ENCODE assay signal across 1 fruit fly cellular context in the genomic region with DNA sequence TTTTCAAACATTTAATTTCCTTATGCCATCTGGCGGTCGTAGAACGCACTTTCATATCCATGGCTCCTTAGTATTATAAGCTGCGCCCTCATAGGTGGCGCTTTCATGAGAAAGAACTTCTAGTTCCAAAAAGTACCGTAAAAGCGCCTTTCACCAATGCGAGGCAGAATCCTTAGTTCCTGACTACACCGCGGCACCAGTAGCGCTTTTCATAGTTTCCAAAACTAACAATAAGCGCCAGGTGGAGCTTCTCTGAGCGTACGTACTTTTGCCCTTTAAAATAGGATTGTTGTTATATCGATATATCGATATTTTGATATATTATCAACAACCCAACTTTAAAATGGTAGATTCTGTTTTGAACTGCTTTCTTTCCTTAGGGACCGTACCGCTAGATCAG.
A peak's percentile ranks its signal among the peaks of the same experiment; 100 is the strongest.
TF ChIP-seq lines count a peak whose summit lies in the region.

No protein-coding gene starts in this region.

TF ChIP-seq in whole organism, embryonic, 481 proteins besides CTCF, POLR2A, EP300 and RAD21 (continued from another document and continues in another):
- TF ChIP-seq gce (GFP tag; IDR thresholded peaks at IDR 0.05; lab: Robert Waterston, UW) (peak; percentile 54; the same call in 1 of the 3 replicates), CG16813 (GFP tag; IDR thresholded peaks at IDR 0.05; lab: Robert Waterston, UW; ENCODE audit: partially characterized antibody) (peak; percentile 84), cad (GFP tag; optimal IDR thresholded peaks at IDR 0.05; lab: Kevin White, UChicago) (no peak), CG18599 (GFP tag; optimal IDR thresholded peaks at IDR 0.05; lab: Kevin White, UChicago) (peak; percentile 70), emc (GFP tag; optimal IDR thresholded peaks at IDR 0.05; lab: Kevin White, UChicago) (peak; percentile 63), CG4424 (GFP tag; optimal IDR thresholded peaks at IDR 0.05; lab: Kevin White, UChicago) (peak; percentile 72), dm (GFP tag; optimal IDR thresholded peaks at IDR 0.05; lab: Kevin White, UChicago) (peak; percentile 65), CG6175 (GFP tag; IDR thresholded peaks at IDR 0.05; lab: Robert Waterston, UW) (0 out of 3 replicates have a peak, but pooled peaks have one; percentile 60), Gsc (GFP tag; IDR thresholded peaks at IDR 0.05; lab: Robert Waterston, UW) (no peak), CG7928 (GFP tag; optimal IDR thresholded peaks at IDR 0.05; lab: Kevin White, UChicago) (peak; percentile 25), CG12942 (GFP tag; optimal IDR thresholded peaks at IDR 0.05; lab: Kevin White, UChicago) (peak; percentile 77), lilli (GFP tag; optimal IDR thresholded peaks at IDR 0.05; lab: Kevin White, UChicago) (peak; percentile 82), her (GFP tag; optimal IDR thresholded peaks at IDR 0.05; lab: Kevin White, UChicago) (peak; percentile 86), gro (GFP tag; optimal IDR thresholded peaks at IDR 0.05; lab: Kevin White, UChicago) (peak; percentile 45), Hr51 (GFP tag; optimal IDR thresholded peaks at IDR 0.05; lab: Kevin White, UChicago) (peak; percentile 64 to 75), gsb (GFP tag; IDR thresholded peaks at IDR 0.05; lab: Robert Waterston, UW) (peak; percentile 66), NFAT (GFP tag; IDR thresholded peaks at IDR 0.05; lab: Robert Waterston, UW) (peak; percentile 91), stc (GFP tag; IDR thresholded peaks at IDR 0.05; lab: Robert Waterston, UW) (peak; percentile 36; the same call in 1 of the 2 replicates), Dip2 (GFP tag; IDR thresholded peaks at IDR 0.05; lab: Robert Waterston, UW) (peak; percentile 86), Scr (GFP tag; IDR thresholded peaks at IDR 0.05; lab: Robert Waterston, UW; ENCODE audit: partially characterized antibody) (peak; percentile 86), kah (GFP tag; optimal IDR thresholded peaks at IDR 0.05; lab: Kevin White, UChicago) (peak; percentile 16), sr (GFP tag; IDR thresholded peaks at IDR 0.05; lab: Robert Waterston, UW) (peak; percentile 52; the same call in 2 of the 3 replicates), E2f2 (GFP tag; IDR thresholded peaks at IDR 0.05; lab: Robert Waterston, UW) (peak; percentile 62), ab (GFP tag; optimal IDR thresholded peaks at IDR 0.05; lab: Kevin White, UChicago) (peak; percentile 34), Optix (GFP tag; IDR thresholded peaks at IDR 0.05; lab: Robert Waterston, UW) (peak; percentile 77), CkIIα-i1 (GFP tag; IDR thresholded peaks at IDR 0.05; lab: Robert Waterston, UW) (no peak), CG3995 (GFP tag; optimal IDR thresholded peaks at IDR 0.05; lab: Kevin White, UChicago) (no peak), hbn (GFP tag; IDR thresholded peaks at IDR 0.05; lab: Robert Waterston, UW; ENCODE audit: partially characterized antibody) (peak; percentile 84), NK7.1 (GFP tag; optimal IDR thresholded peaks at IDR 0.05; lab: Kevin White, UChicago) (peak; percentile 63), so (GFP tag; IDR thresholded peaks at IDR 0.05; lab: Robert Waterston, UW) (peak; percentile 71; the same call in 2 of the 3 replicates), Max (GFP tag; optimal IDR thresholded peaks at IDR 0.05; lab: Kevin White, UChicago) (peak; percentile 37), dimm (GFP tag; IDR thresholded peaks at IDR 0.05; lab: Robert Waterston, UW) (peak; percentile 36; the same call in 1 of the 2 replicates), Nf-YC (tag; optimal IDR thresholded peaks at IDR 0.05; lab: Kevin White, UChicago) (peak; percentile 58), BtbVII (GFP tag; optimal IDR thresholded peaks at IDR 0.05; lab: Kevin White, UChicago) (peak; percentile 42), Ada2b (GFP tag; IDR thresholded peaks at IDR 0.05; lab: Robert Waterston, UW) (peak; percentile 54), shn (GFP tag; optimal IDR thresholded peaks at IDR 0.05; lab: Kevin White, UChicago) (peak; percentile 86), CG8359 (GFP tag; optimal IDR thresholded peaks at IDR 0.05; lab: Kevin White, UChicago; ENCODE audit: borderline replicate concordance) (no peak), CG1233 (GFP tag; optimal IDR thresholded peaks at IDR 0.05; lab: Kevin White, UChicago) (peak; percentile 75), CG8281 (tag; optimal IDR thresholded peaks at IDR 0.05; lab: Kevin White, UChicago) (peak; percentile 7), pnt (GFP tag; optimal IDR thresholded peaks at IDR 0.05; lab: Kevin White, UChicago) (peak; percentile 52), Neu2 (GFP tag; optimal IDR thresholded peaks at IDR 0.05; lab: Kevin White, UChicago; ENCODE audit: borderline replicate concordance) (peak; percentile 59), CG1529 (GFP tag; optimal IDR thresholded peaks at IDR 0.05; lab: Kevin White, UChicago) (peak; percentile 51), Poxn (GFP tag; IDR thresholded peaks at IDR 0.05; lab: Robert Waterston, UW) (no peak), CG10321 (GFP tag; IDR thresholded peaks at IDR 0.05; lab: Robert Waterston, UW) (peak; percentile 41; the same call in 1 of the 2 replicates), Opbp (GFP tag; IDR thresholded peaks at IDR 0.05; lab: Robert Waterston, UW; ENCODE audit: partially characterized antibody) (peak; percentile 84), CG3407 (GFP tag; optimal IDR thresholded peaks at IDR 0.05; lab: Kevin White, UChicago) (peak; percentile 73), bigmax (GFP tag; optimal IDR thresholded peaks at IDR 0.05; lab: Kevin White, UChicago) (peak; percentile 21), CG18476 (GFP tag; optimal IDR thresholded peaks at IDR 0.05; lab: Kevin White, UChicago) (peak; percentile 50), ATbp (GFP tag; optimal IDR thresholded peaks at IDR 0.05; lab: Kevin White, UChicago) (peak; percentile 56), Six4 (GFP tag; optimal IDR thresholded peaks at IDR 0.05; lab: Kevin White, UChicago) (peak; percentile 67), D19B (GFP tag; optimal IDR thresholded peaks at IDR 0.05; lab: Kevin White, UChicago) (peak; percentile 32), eyg (GFP tag; optimal IDR thresholded peaks at IDR 0.05; lab: Kevin White, UChicago) (peak; percentile 11), ato (GFP tag; IDR thresholded peaks at IDR 0.05; lab: Robert Waterston, UW; ENCODE audit: partially characterized antibody) (peak; percentile 78), CG17385 (GFP tag; optimal IDR thresholded peaks at IDR 0.05; lab: Kevin White, UChicago) (peak; percentile 39), kay (GFP tag; optimal IDR thresholded peaks at IDR 0.05; lab: Kevin White, UChicago) (peak; percentile 29), D19A (tag; optimal IDR thresholded peaks at IDR 0.05; lab: Kevin White, UChicago) (peak; percentile 39), tin (GFP tag; optimal IDR thresholded peaks at IDR 0.05; lab: Kevin White, UChicago) (peak; percentile 89), Bgb (GFP tag; IDR thresholded peaks at IDR 0.05; lab: Robert Waterston, UW; ENCODE audit: partially characterized antibody) (peak; percentile 88), CG3838 (GFP tag; optimal IDR thresholded peaks at IDR 0.05; lab: Kevin White, UChicago) (peak; percentile 43), Myb (GFP tag; optimal IDR thresholded peaks at IDR 0.05; lab: Kevin White, UChicago) (peak; percentile 71), gem (tag; optimal IDR thresholded peaks at IDR 0.05; lab: Kevin White, UChicago) (peak; percentile 75), CG1602 (GFP tag; optimal IDR thresholded peaks at IDR 0.05; lab: Kevin White, UChicago) (peak; percentile 69), Side (GFP tag; optimal IDR thresholded peaks at IDR 0.05; lab: Kevin White, UChicago) (peak; percentile 47), ac (GFP tag; optimal IDR thresholded peaks at IDR 0.05; lab: Kevin White, UChicago) (peak; percentile 39), CG5245 (GFP tag; optimal IDR thresholded peaks at IDR 0.05; lab: Kevin White, UChicago) (peak; percentile 89), CG6683 (GFP tag; optimal IDR thresholded peaks at IDR 0.05; lab: Kevin White, UChicago) (peak; percentile 39), p53 (GFP tag; optimal IDR thresholded peaks at IDR 0.05; lab: Kevin White, UChicago) (peak; percentile 50), CG16863 (GFP tag; optimal IDR thresholded peaks at IDR 0.05; lab: Kevin White, UChicago) (peak; percentile 64), sob (GFP tag; IDR thresholded peaks at IDR 0.05; lab: Robert Waterston, UW) (peak; percentile 83), abd-A (tag; optimal IDR thresholded peaks at IDR 0.05; lab: Kevin White, UChicago) (no peak), Dfd (GFP tag; optimal IDR thresholded peaks at IDR 0.05; lab: Kevin White, UChicago) (no peak), CG13894 (tag; optimal IDR thresholded peaks at IDR 0.05; lab: Kevin White, UChicago) (peak; percentile 75), Asciz (GFP tag; optimal IDR thresholded peaks at IDR 0.05; lab: Kevin White, UChicago) (peak; percentile 23), Gug (GFP tag; IDR thresholded peaks at IDR 0.05; lab: Robert Waterston, UW) (peak; percentile 61; the same call in 2 of the 4 replicates), CG6689 (GFP tag; IDR thresholded peaks at IDR 0.05; lab: Robert Waterston, UW) (peak; percentile 53; the same call in 1 of the 2 replicates), Taf1 (GFP tag; IDR thresholded peaks at IDR 0.05; lab: Robert Waterston, UW) (peak; percentile 51; the same call in 1 of the 2 replicates), CG14441 (GFP tag; IDR thresholded peaks at IDR 0.05; lab: Robert Waterston, UW) (peak; percentile 66; the same call in 1 of the 2 replicates), salm (tag; optimal IDR thresholded peaks at IDR 0.05; lab: Kevin White, UChicago) (no peak), dati (GFP tag; IDR thresholded peaks at IDR 0.05; lab: Robert Waterston, UW) (no peak), CG8388 (GFP tag; optimal IDR thresholded peaks at IDR 0.05; lab: Kevin White, UChicago) (peak; percentile 32), Meics (GFP tag; optimal IDR thresholded peaks at IDR 0.05; lab: Kevin White, UChicago) (peak; percentile 77), CG13775 (GFP tag; optimal IDR thresholded peaks at IDR 0.05; lab: Kevin White, UChicago) (peak; percentile 55), pzg (GFP tag; optimal IDR thresholded peaks at IDR 0.05; lab: Kevin White, UChicago) (peak; percentile 43), luna (GFP tag; optimal IDR thresholded peaks at IDR 0.05; lab: Kevin White, UChicago) (peak; percentile 54), Lhr (GFP tag; optimal IDR thresholded peaks at IDR 0.05; lab: Kevin White, UChicago) (peak; percentile 93), CG18619 (GFP tag; optimal IDR thresholded peaks at IDR 0.05; lab: Kevin White, UChicago) (peak; percentile 71), sug (tag; optimal IDR thresholded peaks at IDR 0.05; lab: Kevin White, UChicago) (peak; percentile 64), Lim3 (GFP tag; IDR thresholded peaks at IDR 0.05; lab: Robert Waterston, UW) (no peak), yki (optimal IDR thresholded peaks at IDR 0.05; lab: Kevin White, UChicago) (no peak), ssp (GFP tag; IDR thresholded peaks at IDR 0.05; lab: Robert Waterston, UW) (peak; percentile 73), psq (GFP tag; optimal IDR thresholded peaks at IDR 0.05; lab: Kevin White, UChicago) (peak; percentile 14), CG6854 (GFP tag; optimal IDR thresholded peaks at IDR 0.05; lab: Kevin White, UChicago) (peak; percentile 37), B-H2 (GFP tag; optimal IDR thresholded peaks at IDR 0.05; lab: Kevin White, UChicago) (peak; percentile 74), mam (GFP tag; optimal IDR thresholded peaks at IDR 0.05; lab: Kevin White, UChicago) (peak; percentile 72), CG6791 (GFP tag; IDR thresholded peaks at IDR 0.05; lab: Robert Waterston, UW; ENCODE audit: partially characterized antibody) (peak; percentile 95), mld (GFP tag; IDR thresholded peaks at IDR 0.05; lab: Robert Waterston, UW; ENCODE audit: partially characterized antibody) (peak; percentile 73; the same call in 2 of the 3 replicates), ash1 (GFP tag; optimal IDR thresholded peaks at IDR 0.05; lab: Kevin White, UChicago) (no peak), CG11560 (tag; IDR thresholded peaks at IDR 0.05; lab: Robert Waterston, UW) (peak; percentile 72; the same call in 2 of the 3 replicates), CG13287 (GFP tag; IDR thresholded peaks at IDR 0.05; lab: Robert Waterston, UW; ENCODE audit: partially characterized antibody) (peak; percentile 92), CG8089 (GFP tag; optimal IDR thresholded peaks at IDR 0.05; lab: Kevin White, UChicago) (peak; percentile 82), Oli (tag; optimal IDR thresholded peaks at IDR 0.05; lab: Kevin White, UChicago) (peak; percentile 64), dan (GFP tag; IDR thresholded peaks at IDR 0.05; lab: Robert Waterston, UW) (no peak), CG4360 (GFP tag; IDR thresholded peaks at IDR 0.05; lab: Robert Waterston, UW) (peak; percentile 46; the same call in 1 of the 2 replicates), Hmr (GFP tag; optimal IDR thresholded peaks at IDR 0.05; lab: Kevin White, UChicago) (peak; percentile 78), CG32772 (GFP tag; IDR thresholded peaks at IDR 0.05; lab: Robert Waterston, UW) (peak; percentile 76), CG17186 (GFP tag; optimal IDR thresholded peaks at IDR 0.05; lab: Kevin White, UChicago) (no peak), tll (GFP tag; optimal IDR thresholded peaks at IDR 0.05; lab: Kevin White, UChicago) (no peak), Dll (GFP tag; IDR thresholded peaks at IDR 0.05; lab: Robert Waterston, UW; ENCODE audit: partially characterized antibody) (peak; percentile 93), gfzf (GFP tag; optimal IDR thresholded peaks at IDR 0.05; lab: Kevin White, UChicago) (peak; percentile 37), CG11398 (GFP tag; optimal IDR thresholded peaks at IDR 0.05; lab: Kevin White, UChicago) (peak; percentile 50), danr (GFP tag; IDR thresholded peaks at IDR 0.05; lab: Robert Waterston, UW) (peak; percentile 61), Usf (GFP tag; optimal IDR thresholded peaks at IDR 0.05; lab: Kevin White, UChicago) (peak; percentile 35), trh (GFP tag; optimal IDR thresholded peaks at IDR 0.05; lab: Kevin White, UChicago) (peak; percentile 46), NC2β (GFP tag; optimal IDR thresholded peaks at IDR 0.05; lab: Kevin White, UChicago) (peak; percentile 87), jing (GFP tag; optimal IDR thresholded peaks at IDR 0.05; lab: Kevin White, UChicago) (peak; percentile 20), CG3281 (GFP tag; optimal IDR thresholded peaks at IDR 0.05; lab: Kevin White, UChicago) (peak; percentile 34), CG12236 (GFP tag; optimal IDR thresholded peaks at IDR 0.05; lab: Kevin White, UChicago) (peak; percentile 52), vfl (GFP tag; optimal IDR thresholded peaks at IDR 0.05; lab: Kevin White, UChicago) (peak; percentile 34), Vsx1 (GFP tag; optimal IDR thresholded peaks at IDR 0.05; lab: Kevin White, UChicago) (no peak), Pdp1 (GFP tag; optimal IDR thresholded peaks at IDR 0.05; lab: Kevin White, UChicago) (peak; percentile 59 to 78), MBD-R2 (GFP tag; IDR thresholded peaks at IDR 0.05; lab: Robert Waterston, UW) (peak; percentile 33; the same call in 1 of the 2 replicates), Hr3 (GFP tag; optimal IDR thresholded peaks at IDR 0.05; lab: Kevin White, UChicago) (peak; percentile 81)
